Worm (Caenorhabditis elegans) whole organism, early embryonic: ENCODE results near the gene fbxc-36.

Source experiments
- ama-1 ChIP-seq: fragments of 150-350 bp; optimal IDR thresholded peaks from 2 replicates; lab custom pipeline; 2014
- ceh-36 ChIP-seq: sonication (generic microtip); optimal IDR thresholded peaks from 2 replicates; lab custom pipeline; 2016; ENCODE audit warnings: missing genetic modification characterization, inconsistent platforms, missing compliant biosample characterization
- flt-1 ChIP-seq: fragments of 200-800 bp; sonication (Bioruptor generic); IDR thresholded peaks from 2 replicates; pipeline ENCODE4 v1.3.6; 2022; ENCODE audit warnings: missing genetic modification characterization, missing compliant biosample characterization
- hmbx-1 ChIP-seq: sonication (generic microtip); optimal IDR thresholded peaks from 2 replicates; lab custom pipeline; 2016; ENCODE audit warnings: mild to moderate bottlenecking, missing genetic modification characterization, missing compliant biosample characterization
- hnd-1 ChIP-seq: sonication (generic microtip); optimal IDR thresholded peaks from 2 replicates; lab custom pipeline; 2016; ENCODE audit warnings: missing genetic modification characterization, missing compliant biosample characterization
- tbx-37 ChIP-seq: fragments of 200-800 bp; sonication (Bioruptor generic); conservative IDR thresholded peaks from 2 replicates; pipeline ENCODE4 v1.3.6; 2022; ENCODE audit warnings: missing genetic modification reagents, missing genetic modification characterization, missing compliant biosample characterization

DNA sequence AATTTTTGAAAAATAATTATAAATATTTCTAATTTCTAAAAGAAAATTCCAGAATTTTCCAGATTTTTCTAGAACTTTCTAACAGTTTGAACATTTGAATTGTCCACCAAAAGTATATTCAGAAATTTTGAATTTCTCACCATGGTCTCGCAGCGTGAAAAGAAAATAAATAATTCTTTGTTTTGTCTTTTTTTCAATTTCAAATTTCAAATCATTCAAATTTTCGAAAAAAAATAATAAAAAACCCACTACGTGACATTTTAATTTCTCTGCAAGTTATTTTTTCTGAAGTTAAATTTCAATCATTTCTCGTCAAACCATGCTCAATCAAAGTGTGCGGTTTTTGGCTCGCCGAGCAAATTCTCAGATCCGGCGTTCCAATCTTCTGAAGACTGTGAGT lies 8.1 kb upstream of the fbxc-36 start, which contains the start of gene acs-15:
- no peak for TF ChIP-seq flt-1 (GFP tag; lab: Robert Waterston, UW)
- TF ChIP-seq ama-1 (lab: Kevin White, UChicago) = no peak
- no peak for TF ChIP-seq tbx-37
- TF ChIP-seq ceh-36 (tag; lab: Kevin White, UChicago) = no peak
- TF ChIP-seq hmbx-1 (tag; lab: Kevin White, UChicago) = no peak
- no peak for TF ChIP-seq hnd-1
